Worm (Caenorhabditis elegans) whole organism, L4/young adult: ENCODE measurements around the gene Y55D9A.2.

Source experiments
- W03F9.2 ChIP-seq: fragments of 150-350 bp; optimal IDR thresholded peaks from 2 replicates; lab custom pipeline; 2014; ENCODE audit warnings: missing biosample characterization, missing genetic modification characterization
- him-1 ChIP-seq: sonication (generic microtip); optimal IDR thresholded peaks from 2 replicates; lab custom pipeline; 2016; ENCODE audit warnings: missing genotype, missing genetic modification reagents, missing genetic modification characterization, missing compliant biosample characterization

ce11 chrIV:12605401-12605800, at the start of gene Y55D9A.2:
- TF ChIP-seq him-1 (no peak), W03F9.2 (tag; lab: Kevin White, UChicago) (peak; percentile 15)
